Fruit fly (Drosophila melanogaster) Kc167 (cell line): ENCODE measurements around the gene CG11317.

Source experiments
- Myc ChIP-seq: fragments of >200 bp; optimal IDR thresholded peaks from 2 replicates; lab custom pipeline; 2017; ENCODE audit warnings: missing external identifiers
- Sin3A ChIP-seq: fragments of >200 bp; optimal IDR thresholded peaks from 2 replicates; lab custom pipeline; 2018; ENCODE audit warnings: missing external identifiers
- h ChIP-seq: fragments of >200 bp; optimal IDR thresholded peaks from 3 replicates; lab custom pipeline; 2018; ENCODE audit warnings: missing external identifiers
- insv ChIP-seq: fragments of >200 bp; optimal IDR thresholded peaks from 3 replicates; lab custom pipeline; 2018; ENCODE audit warnings: missing external identifiers
- psq ChIP-seq: fragments of >200 bp; optimal IDR thresholded peaks from 2 replicates; lab custom pipeline; 2017; ENCODE audit warnings: missing external identifiers
- ttk ChIP-seq: sonication (Bioruptor generic); optimal IDR thresholded peaks from 2 replicates; lab custom pipeline; 2017; ENCODE audit warnings: missing external identifiers

DNA sequence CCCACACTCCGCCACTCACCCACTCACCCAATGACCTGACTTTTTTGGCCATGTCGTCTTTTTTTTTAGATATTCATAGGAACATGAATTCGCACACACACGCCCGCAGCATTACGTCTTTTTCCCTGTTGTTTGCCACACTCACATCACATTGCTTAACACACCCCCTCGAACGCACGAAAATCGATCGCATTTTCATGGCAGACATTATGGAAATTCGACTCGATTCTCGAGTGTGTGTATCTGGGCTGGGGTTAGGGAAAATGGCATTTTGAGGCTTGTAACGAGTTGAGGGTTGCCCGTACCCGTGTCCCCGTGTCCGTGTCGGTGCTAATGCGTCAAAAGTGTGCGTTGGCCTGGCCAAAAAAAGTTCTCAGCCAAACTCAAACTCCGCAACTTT lies 44.6 kb upstream of the CG11317 start:
- TF ChIP-seq h (no peak), ttk (lab: Kevin White, UChicago) (no peak), Sin3A (lab: Kevin White, UChicago) (no peak), psq (lab: Kevin White, UChicago) (no peak), Myc (lab: Kevin White, UChicago) (no peak), insv (lab: Kevin White, UChicago) (no peak)
